Comparison of ENCODE assay signal across 1 fruit fly cellular context in the genomic region with DNA sequence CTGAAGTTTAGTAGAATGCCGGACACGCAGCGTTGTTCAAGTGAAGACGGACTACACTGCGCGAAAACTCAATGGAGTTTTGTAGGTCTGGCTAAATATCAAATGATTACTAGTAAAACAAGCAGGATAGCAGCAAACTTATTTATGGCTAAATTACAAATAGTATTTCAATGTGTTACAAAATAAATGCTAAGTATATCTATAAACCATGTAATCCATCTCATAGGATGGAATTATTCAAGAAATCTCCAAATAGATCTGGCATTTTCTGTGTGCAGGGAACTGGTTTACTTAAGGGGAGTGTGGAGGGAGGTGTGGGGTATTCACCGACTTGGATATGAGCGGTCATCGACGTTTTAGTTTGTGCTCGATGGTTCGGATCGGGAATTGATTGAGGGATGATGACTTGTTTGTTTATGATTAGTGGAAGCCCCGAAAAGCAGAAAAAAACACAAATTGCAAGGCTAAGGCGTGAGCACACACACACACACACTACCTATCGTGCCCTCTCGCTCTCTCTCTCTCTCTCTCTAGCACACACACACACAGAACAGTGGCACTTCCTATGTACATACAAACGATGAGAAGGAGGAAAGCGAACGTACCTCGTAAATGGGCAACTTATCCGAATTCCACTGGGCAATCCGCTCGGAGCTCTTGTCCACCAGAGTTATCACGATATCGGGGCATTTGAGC.
TF ChIP-seq lines count a peak whose summit lies in the region.

No protein-coding gene starts in this region.

TF ChIP-seq in whole organism, embryonic, 481 proteins besides CTCF, POLR2A, EP300 and RAD21 (continued from another document):
- TF ChIP-seq z (GFP tag; IDR thresholded peaks at IDR 0.05; lab: Robert Waterston, UW) (no peak), sens-2 (GFP tag; IDR thresholded peaks at IDR 0.05; lab: Robert Waterston, UW) (0 out of 2 replicates have a peak, but pooled peaks have one; percentile 61), Adf1 (GFP tag; IDR thresholded peaks at IDR 0.05; lab: Robert Waterston, UW) (peak; percentile 30; the same call in 1 of the 2 replicates), CG3847 (GFP tag; IDR thresholded peaks at IDR 0.05; lab: Robert Waterston, UW) (peak; percentile 77), Dll (GFP tag; IDR thresholded peaks at IDR 0.05; lab: Robert Waterston, UW; ENCODE audit: partially characterized antibody) (no peak), CG9609 (GFP tag; optimal IDR thresholded peaks at IDR 0.05; lab: Kevin White, UChicago) (peak; percentile 63), twi (tag; optimal IDR thresholded peaks at IDR 0.05; lab: Kevin White, UChicago) (peak; percentile 54), ab (GFP tag; optimal IDR thresholded peaks at IDR 0.05; lab: Kevin White, UChicago) (peak; percentile 44), CG15514 (GFP tag; optimal IDR thresholded peaks at IDR 0.05; lab: Kevin White, UChicago) (peak; percentile 67), Myb (GFP tag; optimal IDR thresholded peaks at IDR 0.05; lab: Kevin White, UChicago) (peak; percentile 63), CG12391 (tag; optimal IDR thresholded peaks at IDR 0.05; lab: Kevin White, UChicago) (peak; percentile 90), CG15479 (GFP tag; optimal IDR thresholded peaks at IDR 0.05; lab: Kevin White, UChicago) (no peak), lilli (GFP tag; optimal IDR thresholded peaks at IDR 0.05; lab: Kevin White, UChicago) (peak; percentile 83), Hey (tag; optimal IDR thresholded peaks at IDR 0.05; lab: Kevin White, UChicago) (no peak), NC2β (GFP tag; optimal IDR thresholded peaks at IDR 0.05; lab: Kevin White, UChicago) (peak; percentile 76), Xbp1 (GFP tag; optimal IDR thresholded peaks at IDR 0.05; lab: Kevin White, UChicago) (peak; percentile 85), CG1529 (GFP tag; optimal IDR thresholded peaks at IDR 0.05; lab: Kevin White, UChicago) (peak; percentile 77), CG12769 (tag; optimal IDR thresholded peaks at IDR 0.05; lab: Kevin White, UChicago) (peak; percentile 88), ranshi (GFP tag; IDR thresholded peaks at IDR 0.05; lab: Robert Waterston, UW) (peak; percentile 64; the same call in 1 of the 2 replicates), nmo (GFP tag; optimal IDR thresholded peaks at IDR 0.05; lab: Kevin White, UChicago) (peak; percentile 86), CG18011 (GFP tag; optimal IDR thresholded peaks at IDR 0.05; lab: Kevin White, UChicago) (peak; percentile 60), repo (GFP tag; optimal IDR thresholded peaks at IDR 0.05; lab: Kevin White, UChicago) (peak; percentile 71), sc (optimal IDR thresholded peaks at IDR 0.05; lab: Kevin White, UChicago) (no peak), sc (GFP tag; optimal IDR thresholded peaks at IDR 0.05; lab: Kevin White, UChicago) (peak; percentile 74), p53 (GFP tag; optimal IDR thresholded peaks at IDR 0.05; lab: Kevin White, UChicago) (peak; percentile 35), dpn (GFP tag; optimal IDR thresholded peaks at IDR 0.05; lab: Kevin White, UChicago) (peak; percentile 82 to 83), CG4360 (GFP tag; IDR thresholded peaks at IDR 0.05; lab: Robert Waterston, UW) (no peak), insv (GFP tag; optimal IDR thresholded peaks at IDR 0.05; lab: Kevin White, UChicago) (no peak), Fer3 (tag; optimal IDR thresholded peaks at IDR 0.05; lab: Kevin White, UChicago) (peak; percentile 80), CG31441 (GFP tag; IDR thresholded peaks at IDR 0.05; lab: Robert Waterston, UW) (peak; percentile 81), CG17328 (GFP tag; IDR thresholded peaks at IDR 0.05; lab: Robert Waterston, UW) (peak; percentile 63), Pdp1 (GFP tag; optimal IDR thresholded peaks at IDR 0.05; lab: Kevin White, UChicago) (peak; percentile 74 to 75), Bgb (GFP tag; IDR thresholded peaks at IDR 0.05; lab: Robert Waterston, UW; ENCODE audit: partially characterized antibody) (no peak), E2f1 (GFP tag; IDR thresholded peaks at IDR 0.05; lab: Robert Waterston, UW) (peak; percentile 74), CG17568 (GFP tag; optimal IDR thresholded peaks at IDR 0.05; lab: Kevin White, UChicago) (peak; percentile 76), Blimp-1 (GFP tag; optimal IDR thresholded peaks at IDR 0.05; lab: Kevin White, UChicago) (peak; percentile 82), CG10462 (GFP tag; optimal IDR thresholded peaks at IDR 0.05; lab: Kevin White, UChicago) (peak; percentile 79), CG11398 (GFP tag; optimal IDR thresholded peaks at IDR 0.05; lab: Kevin White, UChicago) (peak; percentile 63), dysf (GFP tag; IDR thresholded peaks at IDR 0.05; lab: Robert Waterston, UW) (peak; percentile 88), CG30403 (GFP tag; optimal IDR thresholded peaks at IDR 0.05; lab: Kevin White, UChicago) (peak; percentile 88), CG7786 (GFP tag; optimal IDR thresholded peaks at IDR 0.05; lab: Kevin White, UChicago) (peak; percentile 78), CG32767 (GFP tag; IDR thresholded peaks at IDR 0.05; lab: Robert Waterston, UW) (peak; percentile 67), grau (tag; optimal IDR thresholded peaks at IDR 0.05; lab: Kevin White, UChicago) (peak; percentile 86), CG2712 (tag; optimal IDR thresholded peaks at IDR 0.05; lab: Kevin White, UChicago) (peak; percentile 89), bab2 (GFP tag; optimal IDR thresholded peaks at IDR 0.05; lab: Kevin White, UChicago) (peak; percentile 78), Mad (GFP tag; optimal IDR thresholded peaks at IDR 0.05; lab: Kevin White, UChicago) (peak; percentile 71), wek (GFP tag; optimal IDR thresholded peaks at IDR 0.05; lab: Kevin White, UChicago) (peak; percentile 70), CG2889 (GFP tag; IDR thresholded peaks at IDR 0.05; lab: Robert Waterston, UW) (peak; percentile 55; the same call in 2 of the 3 replicates), CG9215 (GFP tag; IDR thresholded peaks at IDR 0.05; lab: Robert Waterston, UW) (peak; percentile 58; the same call in 1 of the 2 replicates), Camta (GFP tag; optimal IDR thresholded peaks at IDR 0.05; lab: Kevin White, UChicago) (peak; percentile 87), vfl (GFP tag; optimal IDR thresholded peaks at IDR 0.05; lab: Kevin White, UChicago) (peak; percentile 56), al (GFP tag; IDR thresholded peaks at IDR 0.05; lab: Robert Waterston, UW) (peak; percentile 40; the same call in 1 of the 2 replicates)
TF ChIP-seq in whole organism, embryonic: peak in this region for 370.
